Fruit fly (Drosophila melanogaster) whole organism, embryonic: ENCODE measurements around the gene CG31515.

Source experiments
- Aef1 ChIP-seq: fragments of 200-800 bp; sonication (Bioruptor generic); IDR thresholded peaks from 3 replicates; pipeline ENCODE4 v1.3.6; 2022; ENCODE audit warnings: missing biosample characterization, missing genetic modification characterization
- Bgb ChIP-seq: fragments of 200-800 bp; sonication (Bioruptor generic); IDR thresholded peaks from 2 replicates; pipeline ENCODE4 v1.3.6; 2022; ENCODE audit warnings: missing biosample characterization, missing genetic modification characterization; ENCODE audit not compliant: partially characterized antibody
- Blimp-1 ChIP-seq: fragments of 200-800 bp; sonication (Bioruptor generic); optimal IDR thresholded peaks from 3 replicates; lab custom pipeline; 2018; ENCODE audit warnings: missing biosample characterization, missing genetic modification characterization, mild to moderate bottlenecking, moderate library complexity, missing genetic modification reagents
- CG10147 ChIP-seq: fragments of 200-800 bp; sonication (Bioruptor generic); optimal IDR thresholded peaks from 2 replicates; lab custom pipeline; 2019; ENCODE audit warnings: missing biosample characterization, mild to moderate bottlenecking, missing genetic modification characterization, moderate library complexity
- CG1024 ChIP-seq: fragments of 200-800 bp; sonication (Bioruptor generic); IDR thresholded peaks from 2 replicates; pipeline ENCODE4 v1.3.6; 2022; ENCODE audit warnings: missing biosample characterization, missing genetic modification characterization
- CG10366 ChIP-seq: fragments of 200-800 bp; sonication (Bioruptor generic); IDR thresholded peaks from 2 replicates; pipeline ENCODE4 v1.3.6; 2022; ENCODE audit warnings: missing biosample characterization, missing genetic modification characterization
- CG10979 ChIP-seq: fragments of 200-800 bp; sonication (Bioruptor generic); optimal IDR thresholded peaks from 2 replicates; lab custom pipeline; 2018; ENCODE audit warnings: missing biosample characterization, mild to moderate bottlenecking, missing genetic modification characterization, moderate library complexity
- CG11504 ChIP-seq: fragments of 200-800 bp; sonication (Bioruptor generic); optimal IDR thresholded peaks from 3 replicates; lab custom pipeline; 2019; ENCODE audit warnings: missing biosample characterization, mild to moderate bottlenecking, missing genetic modification characterization, moderate library complexity
- CG12391 ChIP-seq: fragments of 200-800 bp; sonication (Bioruptor generic); optimal IDR thresholded peaks from 3 replicates; lab custom pipeline; 2018; ENCODE audit warnings: missing biosample characterization, mild to moderate bottlenecking, missing genetic modification characterization, moderate library complexity
- CG14441 ChIP-seq: fragments of 200-800 bp; sonication (Bioruptor generic); IDR thresholded peaks from 2 replicates; pipeline ENCODE4 v1.3.6; 2022; ENCODE audit warnings: missing biosample characterization, missing genetic modification characterization
- CG15269 ChIP-seq: fragments of 200-800 bp; sonication (Bioruptor generic); optimal IDR thresholded peaks from 2 replicates; lab custom pipeline; 2018; ENCODE audit warnings: missing biosample characterization, mild to moderate bottlenecking, missing genetic modification characterization, moderate library complexity
- CG1529 ChIP-seq: fragments of 200-800 bp; sonication (Bioruptor generic); optimal IDR thresholded peaks from 3 replicates; lab custom pipeline; 2018; ENCODE audit warnings: missing biosample characterization, missing genetic modification characterization
- CG15479 ChIP-seq: fragments of 200-800 bp; sonication (Bioruptor generic); optimal IDR thresholded peaks from 3 replicates; lab custom pipeline; 2019; ENCODE audit warnings: missing biosample characterization, mild to moderate bottlenecking, missing genetic modification characterization, moderate library complexity
- CG17568 ChIP-seq: fragments of 200-800 bp; sonication (Bioruptor generic); optimal IDR thresholded peaks from 2 replicates; lab custom pipeline; 2018; ENCODE audit warnings: missing biosample characterization, mild to moderate bottlenecking, missing genetic modification characterization, moderate library complexity
- CG17829 ChIP-seq: fragments of 200-800 bp; optimal IDR thresholded peaks from 2 replicates; lab custom pipeline; 2019; ENCODE audit warnings: missing biosample characterization, mild to moderate bottlenecking, missing genetic modification characterization, moderate library complexity
- CG18599 ChIP-seq: fragments of 200-800 bp; sonication (Bioruptor generic); optimal IDR thresholded peaks from 3 replicates; lab custom pipeline; 2017; ENCODE audit warnings: missing biosample characterization, missing genetic modification characterization, mild to moderate bottlenecking, moderate library complexity, missing genetic modification reagents
- CG2712 ChIP-seq: fragments of 200-800 bp; optimal IDR thresholded peaks from 3 replicates; lab custom pipeline; 2019; ENCODE audit warnings: missing biosample characterization, mild to moderate bottlenecking, missing genetic modification characterization, moderate library complexity
- CG34422 ChIP-seq: fragments of 200-800 bp; sonication (Bioruptor generic); IDR thresholded peaks from 3 replicates; pipeline ENCODE4 v1.3.6; 2022; ENCODE audit warnings: missing biosample characterization, missing genetic modification characterization
- CG3995 ChIP-seq: fragments of 200-800 bp; sonication (Bioruptor generic); optimal IDR thresholded peaks from 3 replicates; lab custom pipeline; 2016; ENCODE audit warnings: missing biosample characterization, missing genetic modification characterization
- CG42726 ChIP-seq: fragments of 200-800 bp; sonication (Bioruptor generic); IDR thresholded peaks from 2 replicates; pipeline ENCODE4 v1.3.6; 2022; ENCODE audit warnings: missing biosample characterization, missing genetic modification characterization; ENCODE audit not compliant: partially characterized antibody
- CG7928 ChIP-seq: fragments of 200-800 bp; sonication (Bioruptor generic); optimal IDR thresholded peaks from 2 replicates; lab custom pipeline; 2017; ENCODE audit warnings: missing biosample characterization, mild to moderate bottlenecking, missing genetic modification characterization
- CG8478 ChIP-seq: fragments of >200 bp; optimal IDR thresholded peaks from 2 replicates; lab custom pipeline; 2018
- CG9437 ChIP-seq: fragments of 200-800 bp; sonication (Bioruptor generic); optimal IDR thresholded peaks from 2 replicates; lab custom pipeline; 2018; ENCODE audit warnings: missing biosample characterization, mild to moderate bottlenecking, missing genetic modification characterization
- Hey ChIP-seq: fragments of 200-800 bp; sonication (Bioruptor generic); optimal IDR thresholded peaks from 3 replicates; lab custom pipeline; 2018; ENCODE audit warnings: missing biosample characterization, mild to moderate bottlenecking, missing genetic modification characterization
- Myb ChIP-seq: fragments of 200-800 bp; sonication (Bioruptor generic); optimal IDR thresholded peaks from 2 replicates; lab custom pipeline; 2016; ENCODE audit warnings: missing biosample characterization, missing genetic modification characterization
- NC2α ChIP-seq: fragments of 200-800 bp; sonication (Bioruptor generic); optimal IDR thresholded peaks from 2 replicates; lab custom pipeline; 2016; ENCODE audit warnings: missing biosample characterization, missing genetic modification characterization
- NC2β ChIP-seq: fragments of 200-800 bp; sonication (Bioruptor generic); optimal IDR thresholded peaks from 2 replicates; lab custom pipeline; 2016; ENCODE audit warnings: missing biosample characterization, missing genetic modification characterization
- Ravus ChIP-seq: fragments of 200-800 bp; sonication (Bioruptor generic); IDR thresholded peaks from 2 replicates; pipeline ENCODE4 v1.3.6; 2022; ENCODE audit warnings: missing biosample characterization, missing genetic modification characterization
- Rfx ChIP-seq: fragments of 200-800 bp; sonication (Bioruptor generic); IDR thresholded peaks from 2 replicates; pipeline ENCODE4 v1.3.6; 2022; ENCODE audit warnings: missing biosample characterization, missing genetic modification characterization
- Vsx1 ChIP-seq: fragments of 200-800 bp; sonication (Bioruptor generic); optimal IDR thresholded peaks from 2 replicates; lab custom pipeline; 2017; ENCODE audit warnings: missing biosample characterization, mild to moderate bottlenecking, missing genetic modification characterization, missing genetic modification reagents
- dmrt11E ChIP-seq: fragments of 200-800 bp; sonication (Bioruptor generic); optimal IDR thresholded peaks from 3 replicates; lab custom pipeline; 2018; ENCODE audit warnings: missing biosample characterization, mild to moderate bottlenecking, missing genetic modification characterization, moderate library complexity
- fd64A ChIP-seq: fragments of 200-800 bp; sonication (Bioruptor generic); optimal IDR thresholded peaks from 3 replicates; lab custom pipeline; 2018; ENCODE audit warnings: missing biosample characterization, mild to moderate bottlenecking, missing genetic modification characterization
- gce ChIP-seq: fragments of 200-800 bp; sonication (Bioruptor generic); IDR thresholded peaks from 3 replicates; pipeline ENCODE4 v1.3.6; 2022; ENCODE audit warnings: missing biosample characterization, missing genetic modification characterization
- gem ChIP-seq: fragments of 200-800 bp; sonication (Bioruptor generic); optimal IDR thresholded peaks from 2 replicates; lab custom pipeline; 2019; ENCODE audit warnings: missing biosample characterization, mild to moderate bottlenecking, missing genetic modification characterization, moderate library complexity
- gsb ChIP-seq: fragments of 200-800 bp; sonication (Bioruptor generic); IDR thresholded peaks from 2 replicates; pipeline ENCODE4 v1.3.6; 2022; ENCODE audit warnings: missing biosample characterization, missing genetic modification characterization
- gsb-n ChIP-seq: fragments of 200-800 bp; sonication (Bioruptor generic); optimal IDR thresholded peaks from 3 replicates; lab custom pipeline; 2018; ENCODE audit warnings: missing biosample characterization, mild to moderate bottlenecking, missing genetic modification characterization
- h ChIP-seq: fragments of >200 bp; optimal IDR thresholded peaks from 2 replicates; lab custom pipeline; 2017
- hth ChIP-seq: fragments of >200 bp; optimal IDR thresholded peaks from 2 replicates; lab custom pipeline; 2017; ENCODE audit warnings: inconsistent platforms
- jigr1 ChIP-seq: fragments of 200-800 bp; sonication (Bioruptor generic); IDR thresholded peaks from 3 replicates; pipeline ENCODE4 v1.3.6; 2022; ENCODE audit warnings: missing biosample characterization, missing genetic modification characterization
- lab ChIP-seq: fragments of 200-800 bp; sonication (Bioruptor generic); optimal IDR thresholded peaks from 3 replicates; lab custom pipeline; 2017; ENCODE audit warnings: missing biosample characterization, missing genetic modification characterization, mild to moderate bottlenecking, moderate library complexity, missing genetic modification reagents
- mld ChIP-seq: fragments of 200-800 bp; sonication (Bioruptor generic); IDR thresholded peaks from 3 replicates; pipeline ENCODE4 v1.3.6; 2022; ENCODE audit warnings: missing biosample characterization, missing genetic modification characterization; ENCODE audit not compliant: partially characterized antibody
- nom ChIP-seq: fragments of 200-800 bp; sonication (Bioruptor generic); optimal IDR thresholded peaks from 2 replicates; lab custom pipeline; 2017; ENCODE audit warnings: missing biosample characterization, missing genetic modification characterization, mild to moderate bottlenecking, moderate library complexity, missing genetic modification reagents
- otp ChIP-seq: fragments of 200-800 bp; sonication (Bioruptor generic); IDR thresholded peaks from 3 replicates; pipeline ENCODE4, ENCODE4 v1.3.6; 2022; ENCODE audit warnings: missing biosample characterization, missing genetic modification characterization
- pfk ChIP-seq: fragments of 200-800 bp; sonication (Bioruptor generic); optimal IDR thresholded peaks from 2 replicates; lab custom pipeline; 2018; ENCODE audit warnings: missing biosample characterization, mild to moderate bottlenecking, missing genetic modification characterization, moderate library complexity
- pum ChIP-seq: fragments of 200-800 bp; sonication (Bioruptor generic); optimal IDR thresholded peaks from 2 replicates; lab custom pipeline; 2016; ENCODE audit warnings: missing biosample characterization, missing genetic modification characterization
- sc ChIP-seq, 3 experiments: fragments of >200 bp in 2 of 3; fragments of 200-800 bp in 1 of 3; sonication (Bioruptor generic) in 1 of 3; optimal IDR thresholded peaks; 2 replicates in 2 of 3; 3 replicates in 1 of 3; lab custom pipeline; 2017; ENCODE audit warnings: mild to moderate bottlenecking in 1 of 3, missing biosample characterization in 1 of 3, missing genetic modification characterization in 1 of 3, missing genetic modification reagents in 1 of 3
- tap ChIP-seq: fragments of 200-800 bp; optimal IDR thresholded peaks from 3 replicates; lab custom pipeline; 2019; ENCODE audit warnings: missing biosample characterization, mild to moderate bottlenecking, missing genetic modification characterization, moderate library complexity
- tna ChIP-seq: fragments of 200-800 bp; sonication (Bioruptor generic); IDR thresholded peaks from 2 replicates; pipeline ENCODE4 v1.3.6; 2022; ENCODE audit warnings: missing biosample characterization, missing genetic modification characterization; ENCODE audit not compliant: partially characterized antibody
- tup ChIP-seq: fragments of 200-800 bp; sonication (Bioruptor generic); optimal IDR thresholded peaks from 2 replicates; lab custom pipeline; 2016; ENCODE audit warnings: missing biosample characterization, mild to moderate bottlenecking, missing genetic modification characterization, moderate library complexity
- zen ChIP-seq: fragments of 200-800 bp; sonication (Bioruptor generic); optimal IDR thresholded peaks from 3 replicates; lab custom pipeline; 2018; ENCODE audit warnings: missing biosample characterization, mild to moderate bottlenecking, missing genetic modification characterization, moderate library complexity

CG31515 gene

DNA sequence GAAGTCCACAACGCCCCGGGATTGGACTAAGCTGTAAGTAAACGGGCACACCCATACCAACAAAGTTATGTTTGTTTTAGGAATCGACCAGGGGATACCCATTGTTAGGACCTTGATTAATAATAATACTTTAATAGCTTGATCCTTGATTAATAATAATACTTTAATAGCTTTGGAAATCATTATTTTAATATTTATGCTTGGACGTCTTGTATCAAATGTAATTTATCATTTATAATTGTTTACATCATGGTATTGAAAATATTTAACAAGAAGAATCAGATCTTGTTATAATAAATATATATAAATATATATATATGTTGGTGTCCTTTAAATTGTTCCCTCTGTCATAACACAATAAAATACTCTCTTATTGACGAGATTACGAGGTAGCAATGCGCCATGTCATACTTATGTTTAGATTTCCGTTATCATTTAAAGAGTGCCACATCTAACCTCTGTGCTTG is 31.7 kb downstream of the CG31515 start (continued):
- TF ChIP-seq CG9437 (GFP tag; lab: Kevin White, UChicago) (peak; percentile 91), zen (tag; lab: Kevin White, UChicago) (peak; percentile 73), CG12391 (peak; percentile 96), otp (GFP tag; lab: Robert Waterston, UW) (0 out of 3 replicates have a peak, but pooled peaks have one; percentile 46), jigr1 (no peak), Bgb (no peak), tap (tag; lab: Kevin White, UChicago) (peak; percentile 9), Myb (GFP tag; lab: Kevin White, UChicago) (no peak), CG10147 (peak; percentile 85), Rfx (GFP tag; lab: Robert Waterston, UW) (peak; percentile 75), dmrt11E (tag; lab: Kevin White, UChicago) (peak; percentile 89), Aef1 (GFP tag; lab: Robert Waterston, UW) (peak; percentile 59; the same call in 2 of the 3 replicates), fd64A (GFP tag; lab: Kevin White, UChicago) (no peak), Blimp-1 (GFP tag; lab: Kevin White, UChicago) (peak; percentile 80), CG1529 (peak; percentile 66), tup (peak; percentile 9), CG1024 (GFP tag; lab: Robert Waterston, UW) (peak; percentile 51; the same call in 1 of the 2 replicates), CG17829 (tag; lab: Kevin White, UChicago) (peak; percentile 88), lab (GFP tag; lab: Kevin White, UChicago) (peak; percentile 85), tna (GFP tag; lab: Robert Waterston, UW) (no peak), CG34422 (GFP tag; lab: Robert Waterston, UW) (peak; percentile 80; the same call in 2 of the 3 replicates), Ravus (GFP tag; lab: Robert Waterston, UW) (peak; percentile 36), CG7928 (GFP tag; lab: Kevin White, UChicago) (no peak), Hey (tag; lab: Kevin White, UChicago) (no peak), CG11504 (tag; lab: Kevin White, UChicago) (peak; percentile 93), CG8478 (lab: Kevin White, UChicago) (no peak), CG2712 (peak; percentile 90), Vsx1 (GFP tag; lab: Kevin White, UChicago) (no peak), pfk (GFP tag; lab: Kevin White, UChicago) (no peak), CG3995 (GFP tag; lab: Kevin White, UChicago) (no peak), pum (GFP tag; lab: Kevin White, UChicago) (no peak), sc (optimal IDR thresholded peaks at IDR 0.05; lab: Kevin White, UChicago) (no peak), sc (GFP tag; optimal IDR thresholded peaks at IDR 0.05; lab: Kevin White, UChicago) (peak; percentile 75), CG15269 (tag; lab: Kevin White, UChicago) (peak; percentile 97), CG14441 (GFP tag; lab: Robert Waterston, UW) (peak; percentile 74), gsb (GFP tag; lab: Robert Waterston, UW) (peak; percentile 55; the same call in 1 of the 2 replicates), CG18599 (GFP tag; lab: Kevin White, UChicago) (peak; percentile 83), h (lab: Kevin White, UChicago) (no peak), NC2β (GFP tag; lab: Kevin White, UChicago) (no peak), nom (GFP tag; lab: Kevin White, UChicago) (peak; percentile 30), CG10979 (tag; lab: Kevin White, UChicago) (peak; percentile 75), CG10366 (peak; percentile 76), gce (GFP tag; lab: Robert Waterston, UW) (peak; percentile 66; the same call in 1 of the 3 replicates), hth (lab: Kevin White, UChicago) (no peak), NC2α (GFP tag; lab: Kevin White, UChicago) (no peak), gsb-n (peak; percentile 81), CG15479 (GFP tag; lab: Kevin White, UChicago) (no peak), mld (GFP tag; lab: Robert Waterston, UW) (no peak), gem (peak; percentile 95), CG17568 (GFP tag; lab: Kevin White, UChicago) (no peak), CG42726 (GFP tag; lab: Robert Waterston, UW) (no peak)
